Worm (Caenorhabditis elegans) whole organism, L3 larva: ENCODE measurements around the gene mec-4.

Experiments
- ZK546.5 ChIP-seq: sonication (generic microtip); optimal IDR thresholded peaks from 2 replicates; lab custom pipeline; 2017; ENCODE audit warnings: missing biosample characterization, missing genetic modification characterization
- ama-1 ChIP-seq: fragments of 150-350 bp; optimal IDR thresholded peaks from 2 replicates; lab custom pipeline; 2018
- ceh-82 ChIP-seq: fragments of 150-350 bp; optimal IDR thresholded peaks from 2 replicates; lab custom pipeline; 2014; ENCODE audit warnings: missing biosample characterization, missing genetic modification characterization
- elt-2 ChIP-seq: sonication (generic microtip); optimal IDR thresholded peaks from 2 replicates; lab custom pipeline; 2016; ENCODE audit warnings: missing genetic modification reagents, mild to moderate bottlenecking, missing genetic modification characterization, missing compliant biosample characterization
- elt-3 ChIP-seq, 3 experiments: fragments of 150-350 bp in 1 of 3; sonication (generic microtip) in 2 of 3; optimal IDR thresholded peaks; 2 replicates in 2 of 3; 4 replicates in 1 of 3; lab custom pipeline; 2014 to 2017; ENCODE audit warnings: missing biosample characterization in 3 of 3, missing genetic modification characterization in 3 of 3
- eor-1 ChIP-seq, 2 experiments: fragments of 150-350 bp; optimal IDR thresholded peaks; 2 replicates each; lab custom pipeline; 2014 to 2018; ENCODE audit warnings: missing biosample characterization in 2 of 2, missing genetic modification characterization in 2 of 2
- fkh-10 ChIP-seq: sonication (generic microtip); optimal IDR thresholded peaks from 2 replicates; lab custom pipeline; 2017; ENCODE audit warnings: missing biosample characterization, missing genetic modification reagents, missing genetic modification characterization
- mdl-1 ChIP-seq: fragments of 150-350 bp; optimal IDR thresholded peaks from 2 replicates; lab custom pipeline; 2014; ENCODE audit warnings: missing biosample characterization, missing genetic modification characterization
- nhr-28 ChIP-seq: fragments of 150-350 bp; optimal IDR thresholded peaks from 2 replicates; lab custom pipeline; 2014; ENCODE audit warnings: missing biosample characterization, missing genetic modification characterization
- nhr-76 ChIP-seq: fragments of 150-350 bp; sonication (generic microtip); optimal IDR thresholded peaks from 5 replicates; lab custom pipeline; 2014; ENCODE audit warnings: missing biosample characterization, missing genetic modification characterization
- pha-4 ChIP-seq: fragments of 150-350 bp; optimal IDR thresholded peaks from 2 replicates; lab custom pipeline; 2014; ENCODE audit warnings: missing biosample characterization, missing genetic modification reagents, missing genetic modification characterization
- pqm-1 ChIP-seq: fragments of 150-350 bp; optimal IDR thresholded peaks from 2 replicates; lab custom pipeline; 2017; ENCODE audit warnings: missing biosample characterization, missing genetic modification characterization, inconsistent platforms

- TF ChIP-seq nhr-76 (tag; lab: Kevin White, UChicago) (no peak), elt-3 (tag; optimal IDR thresholded peaks at IDR 0.05; lab: Kevin White, UChicago) (no peak), ZK546.5 (tag; lab: Kevin White, UChicago) (no peak), ama-1 (lab: Kevin White, UChicago) (no peak), mdl-1 (no peak), elt-2 (tag; lab: Kevin White, UChicago) (no peak), eor-1 (tag; optimal IDR thresholded peaks at IDR 0.05; lab: Kevin White, UChicago) (no peak), fkh-10 (no peak), pqm-1 (tag; lab: Kevin White, UChicago) (no peak), pha-4 (tag; lab: Kevin White, UChicago) (no peak), nhr-28 (no peak), ceh-82 (tag; lab: Kevin White, UChicago) (no peak)
Observed at ce11 chrX:16825358-16825757, 18.4 kb upstream of the mec-4 start, which contains the start of gene sto-5.
